Worm (Caenorhabditis elegans) whole organism, L4 larva: Measurements from ENCODE around the gene F59B2.12.

Source experiments
- F10B5.3 ChIP-seq: sonication (generic microtip); optimal IDR thresholded peaks from 2 replicates; lab custom pipeline; 2016; ENCODE audit warnings: mild to moderate bottlenecking, missing genetic modification characterization, missing compliant biosample characterization
- R02D3.7 ChIP-seq: fragments of 150-350 bp; sonication (generic microtip); optimal IDR thresholded peaks from 3 replicates; lab custom pipeline; 2014; ENCODE audit warnings: missing biosample characterization, missing genetic modification characterization
- T26A8.4 ChIP-seq: fragments of 200-800 bp; sonication (Bioruptor generic); IDR thresholded peaks from 2 replicates; pipeline ENCODE4 v1.3.6; 2022; ENCODE audit warnings: missing genetic modification characterization, missing compliant biosample characterization
- Y48G9A.11 ChIP-seq: fragments of 200-800 bp; sonication (Bioruptor generic); IDR thresholded peaks from 2 replicates; pipeline ENCODE4 v1.3.6; 2022; ENCODE audit warnings: missing genetic modification reagents, missing genetic modification characterization, missing compliant biosample characterization
- Y5F2A.4 ChIP-seq: fragments of 200-800 bp; sonication (Bioruptor generic); optimal IDR thresholded peaks from 2 replicates; lab custom pipeline; 2018; ENCODE audit warnings: mild to moderate bottlenecking, missing genetic modification characterization, missing compliant biosample characterization
- ZK337.2 ChIP-seq: fragments of 200-800 bp; sonication (Bioruptor generic); IDR thresholded peaks from 2 replicates; pipeline ENCODE4 v1.3.6; 2022; ENCODE audit warnings: missing genetic modification reagents, missing genetic modification characterization, missing compliant biosample characterization
- arid-1 ChIP-seq: fragments of 200-800 bp; sonication (Bioruptor generic); conservative IDR thresholded peaks from 2 replicates; pipeline ENCODE4 v1.3.6; 2022; ENCODE audit warnings: missing genetic modification reagents, missing genetic modification characterization, missing compliant biosample characterization
- attf-4 ChIP-seq: sonication (generic microtip); optimal IDR thresholded peaks from 3 replicates; lab custom pipeline; 2017; ENCODE audit warnings: missing biosample characterization, missing genetic modification characterization
- ceh-28 ChIP-seq: fragments of 150-350 bp; optimal IDR thresholded peaks from 2 replicates; lab custom pipeline; 2014; ENCODE audit warnings: missing biosample characterization, missing genetic modification reagents, missing genetic modification characterization
- ceh-44 ChIP-seq: fragments of 200-800 bp; sonication (Bioruptor generic); IDR thresholded peaks from 2 replicates; pipeline ENCODE4 v1.3.6; 2022; ENCODE audit warnings: missing genetic modification reagents, missing genetic modification characterization, missing compliant biosample characterization
- ceh-62 ChIP-seq: sonication (generic microtip); optimal IDR thresholded peaks from 2 replicates; lab custom pipeline; 2017; ENCODE audit warnings: missing biosample characterization, missing genetic modification characterization
- ceh-82 ChIP-seq: sonication (generic microtip); optimal IDR thresholded peaks from 2 replicates; lab custom pipeline; 2017; ENCODE audit warnings: missing biosample characterization, missing genetic modification characterization
- cey-2 ChIP-seq: sonication (generic microtip); optimal IDR thresholded peaks from 3 replicates; lab custom pipeline; 2017; ENCODE audit warnings: missing genetic modification characterization, mild to moderate bottlenecking, missing compliant biosample characterization, antibody characterized with exemption, borderline replicate concordance; ENCODE audit not compliant: insufficient read depth
- ctbp-1 ChIP-seq: fragments of 200-800 bp; sonication (Bioruptor generic); IDR thresholded peaks from 2 replicates; pipeline ENCODE4 v1.3.6; 2022; ENCODE audit warnings: missing genetic modification reagents, missing genetic modification characterization, missing compliant biosample characterization
- dmd-6 ChIP-seq: fragments of 200-800 bp; sonication (Bioruptor generic); IDR thresholded peaks from 2 replicates; pipeline ENCODE4 v1.3.6; 2022; ENCODE audit warnings: missing genetic modification reagents, missing genetic modification characterization, missing compliant biosample characterization
- dmd-9 ChIP-seq: fragments of 200-800 bp; sonication (Bioruptor generic); IDR thresholded peaks from 2 replicates; pipeline ENCODE4 v1.3.6; 2022; ENCODE audit warnings: missing genetic modification reagents, missing genetic modification characterization, missing compliant biosample characterization
- duxl-1 ChIP-seq: sonication (generic microtip); optimal IDR thresholded peaks from 2 replicates; lab custom pipeline; 2016; ENCODE audit warnings: mild to moderate bottlenecking, missing genetic modification characterization, moderate library complexity, missing compliant biosample characterization; ENCODE audit not compliant: poor library complexity
- dve-1 ChIP-seq: sonication (generic microtip); optimal IDR thresholded peaks from 2 replicates; lab custom pipeline; 2017; ENCODE audit warnings: antibody characterized with exemption, mild to moderate bottlenecking, missing genetic modification characterization, missing compliant biosample characterization; ENCODE audit not compliant: insufficient read depth
- jun-1 ChIP-seq: fragments of 150-350 bp; optimal IDR thresholded peaks from 2 replicates; lab custom pipeline; 2014; ENCODE audit warnings: missing biosample characterization, missing genetic modification reagents, missing genetic modification characterization
- lin-1 ChIP-seq: fragments of 200-800 bp; sonication (Bioruptor generic); IDR thresholded peaks from 2 replicates; pipeline ENCODE4 v1.3.6; 2022; ENCODE audit warnings: missing genetic modification reagents, missing genetic modification characterization, missing compliant biosample characterization
- lin-29 ChIP-seq: fragments of 200-800 bp; sonication (Bioruptor generic); IDR thresholded peaks from 2 replicates; pipeline ENCODE4 v1.3.6; 2022; ENCODE audit warnings: missing genetic modification reagents, missing genetic modification characterization, missing compliant biosample characterization
- lir-3 ChIP-seq: sonication (generic microtip); optimal IDR thresholded peaks from 2 replicates; lab custom pipeline; 2016; ENCODE audit warnings: mild to moderate bottlenecking, missing genetic modification characterization, missing compliant biosample characterization
- lsy-2 ChIP-seq, 2 experiments: fragments of 150-350 bp in 1 of 2; sonication (generic microtip) in 1 of 2; optimal IDR thresholded peaks; 2 replicates each; lab custom pipeline; 2014 to 2017; ENCODE audit warnings: missing biosample characterization in 2 of 2, missing genetic modification characterization in 2 of 2
- madf-5 ChIP-seq, 2 experiments: fragments of 200-800 bp; sonication (Bioruptor generic); IDR thresholded peaks; 2 replicates each; pipeline ENCODE4 v1.3.6; 2022; ENCODE audit warnings: missing compliant biosample characterization in 2 of 2, missing genetic modification characterization in 2 of 2
- madf-9 ChIP-seq: fragments of 200-800 bp; sonication (Bioruptor generic); conservative IDR thresholded peaks from 2 replicates; pipeline ENCODE4 v1.3.6; 2022; ENCODE audit warnings: missing genetic modification reagents, missing genetic modification characterization, missing compliant biosample characterization
- mdt-29 ChIP-seq: fragments of 200-800 bp; sonication (Bioruptor generic); IDR thresholded peaks from 2 replicates; pipeline ENCODE4 v1.3.6; 2022; ENCODE audit warnings: missing genetic modification reagents, missing genetic modification characterization, missing compliant biosample characterization
- mep-1 ChIP-seq: fragments of 150-350 bp; sonication (generic microtip); optimal IDR thresholded peaks from 3 replicates; lab custom pipeline; 2014; ENCODE audit warnings: missing biosample characterization, missing genetic modification characterization
- mxl-2 ChIP-seq: fragments of 200-800 bp; sonication (Bioruptor generic); conservative IDR thresholded peaks from 2 replicates; pipeline ENCODE4 v1.3.6; 2022; ENCODE audit warnings: missing genetic modification reagents, missing genetic modification characterization, missing compliant biosample characterization
- nhr-10 ChIP-seq: fragments of 150-350 bp; optimal IDR thresholded peaks from 2 replicates; lab custom pipeline; 2014; ENCODE audit warnings: missing biosample characterization, missing genetic modification characterization
- nhr-111 ChIP-seq: fragments of 200-800 bp; sonication (Bioruptor generic); optimal IDR thresholded peaks from 2 replicates; lab custom pipeline; 2018; ENCODE audit warnings: mild to moderate bottlenecking, missing genetic modification characterization, missing compliant biosample characterization
- nhr-41 ChIP-seq: fragments of 200-800 bp; sonication (Bioruptor generic); IDR thresholded peaks from 2 replicates; pipeline ENCODE4 v1.3.6; 2022; ENCODE audit warnings: missing genetic modification reagents, missing genetic modification characterization, missing compliant biosample characterization
- nhr-42 ChIP-seq: fragments of 200-800 bp; sonication (Bioruptor generic); IDR thresholded peaks from 2 replicates; pipeline ENCODE4 v1.3.6; 2022; ENCODE audit warnings: missing genetic modification characterization, missing compliant biosample characterization
- nhr-76 ChIP-seq: fragments of 150-350 bp; optimal IDR thresholded peaks from 2 replicates; lab custom pipeline; 2014; ENCODE audit warnings: missing biosample characterization, missing genetic modification characterization
- php-3 ChIP-seq: fragments of 200-800 bp; sonication (Bioruptor generic); IDR thresholded peaks from 2 replicates; pipeline ENCODE4 v1.3.6; 2022; ENCODE audit warnings: missing genetic modification reagents, missing genetic modification characterization, missing compliant biosample characterization
- sdz-12 ChIP-seq: fragments of 200-800 bp; sonication (Bioruptor generic); optimal IDR thresholded peaks from 2 replicates; lab custom pipeline; 2018; ENCODE audit warnings: mild to moderate bottlenecking, missing genetic modification characterization, missing compliant biosample characterization
- tra-1 ChIP-seq: fragments of 200-800 bp; sonication (Bioruptor generic); IDR thresholded peaks from 2 replicates; pipeline ENCODE4 v1.3.6; 2022; ENCODE audit warnings: missing genetic modification reagents, missing genetic modification characterization, missing compliant biosample characterization
- unc-62 ChIP-seq, 3 experiments: fragments of 150-350 bp in 1 of 3; sonication (generic microtip); optimal IDR thresholded peaks in 2 of 3; peaks in 1 of 3; 1 replicate in 1 of 3; 2 replicates in 2 of 3; lab custom pipeline; 2014 to 2017; ENCODE audit warnings: missing biosample characterization in 3 of 3, missing genetic modification characterization in 3 of 3, missing genetic modification reagents in 3 of 3, missing genotype in 1 of 3
- zag-1 ChIP-seq: fragments of 150-350 bp; optimal IDR thresholded peaks from 2 replicates; lab custom pipeline; 2014; ENCODE audit warnings: missing biosample characterization, missing genetic modification characterization
- ztf-11 ChIP-seq: fragments of 150-350 bp; optimal IDR thresholded peaks from 2 replicates; lab custom pipeline; 2014; ENCODE audit warnings: missing biosample characterization, missing genetic modification characterization

The F59B2.12 gene

ce11 chrIII:9051119-9051597 is 33.8 kb downstream of the F59B2.12 start (continued):
- no peak for TF ChIP-seq zag-1 (tag; lab: Kevin White, UChicago)
- peak; percentile 53; the same call in 1 of the 2 replicates for TF ChIP-seq lin-29
- peak; percentile 41 for TF ChIP-seq cey-2 (tag; lab: Kevin White, UChicago)
- 0 out of 2 replicates have a peak, but pooled peaks have one; percentile 43 for TF ChIP-seq nhr-41 (GFP tag; lab: Robert Waterston, UW)
- no peak for TF ChIP-seq F10B5.3
- TF ChIP-seq dmd-9 (GFP tag; lab: Robert Waterston, UW) = no peak
- peak; percentile 85 for TF ChIP-seq mdt-29 (GFP tag; lab: Robert Waterston, UW)
- TF ChIP-seq ceh-44 (GFP tag; lab: Robert Waterston, UW) = no peak
- peak; percentile 62 for TF ChIP-seq madf-9 (GFP tag; lab: Robert Waterston, UW)
- TF ChIP-seq lin-1 (GFP tag; lab: Robert Waterston, UW) = peak; percentile 82
- 0 out of 2 replicates have a peak, but pooled peaks have one; percentile 57 for TF ChIP-seq arid-1 (GFP tag; lab: Robert Waterston, UW)
- TF ChIP-seq attf-4 = peak; percentile 2
- no peak for TF ChIP-seq ztf-11 (tag; lab: Kevin White, UChicago)
- TF ChIP-seq ctbp-1 = peak; percentile 76
- TF ChIP-seq Y48G9A.11 (GFP tag; lab: Robert Waterston, UW) = no peak
- TF ChIP-seq ceh-62 (tag; lab: Kevin White, UChicago) = no peak
- TF ChIP-seq sdz-12 (GFP tag; lab: Kevin White, UChicago) = peak; percentile 86
- peak; percentile 94 for TF ChIP-seq dve-1 (tag; lab: Kevin White, UChicago)
- TF ChIP-seq Y5F2A.4 (GFP tag; lab: Kevin White, UChicago) = no peak
- no peak for TF ChIP-seq unc-62 (GFP tag; optimal IDR thresholded peaks at IDR 0.05 in 1 of 2; lab: Kevin White, UChicago)
- TF ChIP-seq unc-62 (tag; optimal IDR thresholded peaks at IDR 0.05; lab: Kevin White, UChicago) = no peak
- TF ChIP-seq duxl-1 = peak; percentile 17
- TF ChIP-seq nhr-76 (tag; lab: Kevin White, UChicago) = peak; percentile 11
- TF ChIP-seq R02D3.7 (tag; lab: Kevin White, UChicago) = no peak
- peak in 1 of 2 experiments; percentile 91 for TF ChIP-seq lsy-2 (tag; optimal IDR thresholded peaks at IDR 0.05; lab: Kevin White, UChicago)
- TF ChIP-seq ceh-82 (tag; lab: Kevin White, UChicago) = no peak
- peak; percentile 58 for TF ChIP-seq nhr-111 (GFP tag; lab: Kevin White, UChicago)
- peak; percentile 63 for TF ChIP-seq dmd-6
- peak; percentile 29; the same call in 1 of the 2 replicates for TF ChIP-seq php-3 (GFP tag; lab: Robert Waterston, UW)
- TF ChIP-seq jun-1 = peak; percentile 31
- TF ChIP-seq nhr-10 = peak; percentile 31
- peak; percentile 5 for TF ChIP-seq lir-3 (tag; lab: Kevin White, UChicago)
- TF ChIP-seq mep-1 (tag; lab: Kevin White, UChicago) = peak; percentile 92

DNA sequence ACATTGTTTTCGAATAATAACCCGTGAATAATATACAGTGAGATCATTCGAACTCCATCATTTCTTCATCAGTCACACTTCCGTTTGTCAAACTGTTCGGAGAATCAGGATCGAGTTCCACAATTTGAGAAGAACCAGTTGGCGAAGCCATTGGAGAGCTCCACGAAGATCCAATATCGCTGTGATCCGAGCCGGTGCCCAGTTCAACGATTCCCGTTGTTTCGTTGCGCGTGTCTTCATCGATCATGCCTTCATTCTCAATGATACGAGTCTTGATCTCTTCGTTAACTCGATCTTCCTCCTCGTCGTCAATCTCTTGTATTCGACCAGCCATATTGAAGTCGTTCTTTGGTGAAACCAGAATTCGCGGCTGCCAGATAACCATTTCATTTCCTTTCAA is 34.3 kb downstream of the F59B2.12 start:
- TF ChIP-seq madf-5 (GFP tag; IDR thresholded peaks at IDR 0.05; lab: Robert Waterston, UW) (0 out of 4 replicates have a peak, but pooled peaks of 1 of the 2 experiments have one; percentile 6), tra-1 (GFP tag; lab: Robert Waterston, UW) (0 out of 2 replicates have a peak, but pooled peaks have one; percentile 9), ceh-28 (no peak), ZK337.2 (0 out of 2 replicates have a peak, but pooled peaks have one; percentile 54), nhr-42 (GFP tag; lab: Robert Waterston, UW) (no peak), mxl-2 (GFP tag; lab: Robert Waterston, UW) (peak; percentile 49; the same call in 1 of the 2 replicates), T26A8.4 (GFP tag; lab: Robert Waterston, UW) (no peak)
